Fruit fly (Drosophila melanogaster) whole organism, adult: Measurements from ENCODE around the gene CG9184.

Source experiments
- CG5204 ChIP-seq: fragments of 200-800 bp; sonication (Bioruptor generic); optimal IDR thresholded peaks from 2 replicates; lab custom pipeline; 2016; ENCODE audit warnings: missing biosample characterization, missing genetic modification characterization
- cic ChIP-seq: fragments of 200-800 bp; sonication (Bioruptor generic); optimal IDR thresholded peaks from 2 replicates; lab custom pipeline; 2017; ENCODE audit warnings: missing biosample characterization, mild to moderate bottlenecking, missing genetic modification characterization, moderate library complexity

DNA sequence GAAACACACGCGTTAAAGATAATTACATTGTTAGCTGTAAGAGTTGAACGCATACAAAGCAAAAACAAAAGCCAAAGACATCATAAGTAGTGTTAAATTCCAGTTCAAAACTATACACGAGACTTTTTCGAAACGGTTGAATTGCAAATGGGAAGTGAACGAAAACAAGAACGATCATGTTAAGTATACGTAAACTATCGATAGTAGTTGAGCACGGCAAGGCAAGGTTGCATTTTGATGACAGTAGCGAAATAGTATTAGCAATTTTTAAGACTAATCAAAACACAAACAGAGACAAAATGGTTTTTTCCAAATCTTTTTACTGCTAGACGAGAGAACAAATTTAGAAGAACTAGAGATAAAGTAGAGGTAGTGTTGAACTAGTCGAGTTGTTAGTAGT lies 27.8 kb downstream of the CG9184 start:
- TF ChIP-seq CG5204 (GFP tag; lab: Kevin White, UChicago), result no peak
- TF ChIP-seq cic, result no peak
